Worm (Caenorhabditis elegans) whole organism, L4/young adult: Measurements from ENCODE around the gene F14D7.9.

Experiments
- W03F9.2 ChIP-seq: fragments of 150-350 bp; optimal IDR thresholded peaks from 2 replicates; lab custom pipeline; 2014; ENCODE audit warnings: missing biosample characterization, missing genetic modification characterization
- dao-5 ChIP-seq: sonication (generic microtip); optimal IDR thresholded peaks from 2 replicates; lab custom pipeline; 2016; ENCODE audit warnings: missing genotype, missing genetic modification characterization, moderate library complexity, missing compliant biosample characterization
- him-1 ChIP-seq: sonication (generic microtip); optimal IDR thresholded peaks from 2 replicates; lab custom pipeline; 2016; ENCODE audit warnings: missing genotype, missing genetic modification reagents, missing genetic modification characterization, missing compliant biosample characterization

F14D7.9 gene

DNA sequence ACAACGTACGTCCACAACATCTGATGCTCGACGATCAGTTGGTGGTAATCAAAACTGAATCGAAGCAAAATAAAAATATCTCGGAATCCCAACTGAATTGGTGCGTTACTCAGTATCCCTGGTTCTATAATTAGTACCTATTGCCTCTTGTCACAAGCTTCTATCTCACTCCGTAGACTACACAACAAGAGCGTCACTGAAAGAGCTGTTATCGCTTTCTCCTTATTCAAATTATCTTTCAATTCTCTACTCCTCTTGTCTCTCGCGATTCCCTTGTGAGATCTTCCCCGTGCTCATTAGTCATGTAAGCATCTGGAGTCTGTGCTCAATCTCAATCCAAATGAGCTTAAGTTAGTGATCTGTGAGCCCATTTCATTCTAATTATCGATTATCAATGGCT lies 42.2 kb downstream of the F14D7.9 start, which contains the start of gene srm-6:
Gene srm-6, plus strand, starts transcription at position 301 of the 400 bp plus-strand sequence.
- TF ChIP-seq W03F9.2 (no peak), him-1 (tag; lab: Kevin White, UChicago) (no peak), dao-5 (tag; lab: Kevin White, UChicago) (no peak)

DNA sequence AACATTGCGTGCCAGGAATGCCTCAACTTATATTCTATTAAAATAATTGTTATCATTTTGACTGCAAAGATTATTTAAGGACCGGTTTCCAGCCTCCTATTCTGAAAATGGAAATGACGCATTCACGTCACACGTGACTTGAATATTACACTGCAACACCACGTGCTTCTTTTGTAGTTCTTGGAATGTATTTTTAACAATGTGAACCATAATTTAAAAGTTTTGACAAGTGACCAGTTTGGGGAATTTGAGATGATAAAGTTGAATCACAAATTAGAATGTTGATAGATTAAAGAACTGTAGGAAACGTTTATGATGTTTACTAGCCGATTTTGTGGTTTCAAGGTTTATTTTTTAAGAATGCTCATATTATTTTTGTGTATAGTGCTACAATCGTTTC lies 47.2 kb downstream of the F14D7.9 start, which contains the start of gene F47B8.10:
Gene F47B8.10, plus strand, starts transcription at position 301 of the 400 bp plus-strand sequence.
- TF ChIP-seq him-1 (tag; lab: Kevin White, UChicago) (no peak), dao-5 (tag; lab: Kevin White, UChicago) (no peak), W03F9.2 (no peak)
